Worm (Caenorhabditis elegans): ENCODE measurements around the gene lron-1.

- TF ChIP-seq nhr-76 (tag; optimal IDR thresholded peaks at IDR 0.05) (no peak), nhr-28 (tag; optimal IDR thresholded peaks at IDR 0.05) (no peak), nhr-237 (tag; optimal IDR thresholded peaks at IDR 0.05) (no peak), lin-13 (tag; optimal IDR thresholded peaks at IDR 0.05) (no peak), mab-5 (tag; optimal IDR thresholded peaks at IDR 0.05) (no peak), lsy-2 (tag; optimal IDR thresholded peaks at IDR 0.05) (no peak), drap-1 (GFP tag; optimal IDR thresholded peaks at IDR 0.05) (no peak), ztf-11 (tag; optimal IDR thresholded peaks at IDR 0.05) (no peak), sptf-1 (tag; optimal IDR thresholded peaks at IDR 0.05) (no peak), nhr-12 (tag; optimal IDR thresholded peaks at IDR 0.05) (no peak), cnd-1 (tag; optimal IDR thresholded peaks at IDR 0.05) (no peak), mep-1 (tag; optimal IDR thresholded peaks at IDR 0.05) (no peak)
Measured at ce11 chrX:14537625-14538024, 34.9 kb upstream of the lron-1 start.
